Fruit fly (Drosophila melanogaster) whole organism, embryonic: Measurements from ENCODE around the gene CG2816.
A peak's percentile ranks its signal among the peaks of the same experiment; 100 is the strongest.

Experiments
- Bteb2 ChIP-seq: fragments of 200-800 bp; sonication (Bioruptor generic); optimal IDR thresholded peaks from 2 replicates; lab custom pipeline; 2016; ENCODE audit warnings: missing biosample characterization, missing genetic modification characterization
- CG11398 ChIP-seq: fragments of 200-800 bp; sonication (Bioruptor generic); optimal IDR thresholded peaks from 2 replicates; lab custom pipeline; 2016; ENCODE audit warnings: missing biosample characterization, missing genetic modification characterization
- CG11560 ChIP-seq: fragments of 200-800 bp; sonication (Bioruptor generic); IDR thresholded peaks from 3 replicates; pipeline ENCODE4 v1.3.6; 2022; ENCODE audit warnings: missing biosample characterization, missing genetic modification characterization
- CG12942 ChIP-seq: fragments of 200-800 bp; sonication (Bioruptor generic); optimal IDR thresholded peaks from 3 replicates; lab custom pipeline; 2016; ENCODE audit warnings: missing biosample characterization, missing genetic modification characterization
- CG13123 ChIP-seq: fragments of 200-800 bp; sonication (Bioruptor generic); optimal IDR thresholded peaks from 2 replicates; lab custom pipeline; 2016; ENCODE audit warnings: missing biosample characterization, missing genetic modification characterization
- CG13287 ChIP-seq: fragments of 200-800 bp; sonication (Bioruptor generic); IDR thresholded peaks from 2 replicates; pipeline ENCODE4 v1.3.6; 2022; ENCODE audit warnings: missing biosample characterization, missing genetic modification characterization; ENCODE audit not compliant: partially characterized antibody
- CG15011 ChIP-seq: fragments of 200-800 bp; sonication (Bioruptor generic); optimal IDR thresholded peaks from 3 replicates; lab custom pipeline; 2018; ENCODE audit warnings: missing biosample characterization, mild to moderate bottlenecking, missing genetic modification characterization
- CG17829 ChIP-seq: fragments of 200-800 bp; optimal IDR thresholded peaks from 2 replicates; lab custom pipeline; 2019; ENCODE audit warnings: missing biosample characterization, mild to moderate bottlenecking, missing genetic modification characterization, moderate library complexity
- CG2199 ChIP-seq: fragments of 200-800 bp; sonication (Bioruptor generic); IDR thresholded peaks from 3 replicates; pipeline ENCODE4 v1.3.6; 2022; ENCODE audit warnings: missing biosample characterization, missing genetic modification characterization
- CG3838 ChIP-seq: fragments of 200-800 bp; sonication (Bioruptor generic); optimal IDR thresholded peaks from 3 replicates; lab custom pipeline; 2016; ENCODE audit warnings: missing biosample characterization, missing genetic modification characterization
- CG43689 ChIP-seq: fragments of 200-800 bp; sonication (Bioruptor generic); IDR thresholded peaks from 2 replicates; pipeline ENCODE4 v1.3.6; 2022; ENCODE audit warnings: missing biosample characterization, missing genetic modification characterization
- CG4617 ChIP-seq: fragments of 200-800 bp; sonication (Bioruptor generic); optimal IDR thresholded peaks from 3 replicates; lab custom pipeline; 2016; ENCODE audit warnings: missing biosample characterization, missing genetic modification characterization, borderline replicate concordance
- CG5180 ChIP-seq: fragments of 200-800 bp; sonication (Bioruptor generic); optimal IDR thresholded peaks from 3 replicates; lab custom pipeline; 2017; ENCODE audit warnings: missing biosample characterization, missing genetic modification characterization, mild to moderate bottlenecking, moderate library complexity, missing genetic modification reagents
- CG9932 ChIP-seq: fragments of 200-800 bp; sonication (Bioruptor generic); IDR thresholded peaks from 2 replicates; pipeline ENCODE4 v1.3.6; 2022; ENCODE audit warnings: missing biosample characterization, missing genetic modification characterization
- Dip2 ChIP-seq: fragments of 200-800 bp; sonication (Bioruptor generic); IDR thresholded peaks from 2 replicates; pipeline ENCODE4 v1.3.6; 2022; ENCODE audit warnings: missing biosample characterization, missing genetic modification characterization
- Doc2 ChIP-seq: fragments of 200-800 bp; sonication (Bioruptor generic); IDR thresholded peaks from 2 replicates; pipeline ENCODE4 v1.3.6; 2022; ENCODE audit warnings: missing biosample characterization, missing genetic modification characterization
- Elba2 ChIP-seq: fragments of 200-800 bp; sonication (Bioruptor generic); optimal IDR thresholded peaks from 3 replicates; lab custom pipeline; 2016; ENCODE audit warnings: missing biosample characterization, missing genetic modification characterization
- Fer2 ChIP-seq: fragments of 200-800 bp; sonication (Bioruptor generic); optimal IDR thresholded peaks from 2 replicates; lab custom pipeline; 2018; ENCODE audit warnings: missing biosample characterization, mild to moderate bottlenecking, missing genetic modification characterization, moderate library complexity
- H15 ChIP-seq: fragments of 200-800 bp; sonication (Bioruptor generic); IDR thresholded peaks from 3 replicates; pipeline ENCODE4 v1.3.6; 2022; ENCODE audit warnings: missing biosample characterization, missing genetic modification characterization
- HLH3B ChIP-seq: fragments of 200-800 bp; sonication (Bioruptor generic); IDR thresholded peaks from 2 replicates; pipeline ENCODE4 v1.3.6; 2022; ENCODE audit warnings: missing biosample characterization, missing genetic modification characterization
- MTF-1 ChIP-seq: fragments of 200-800 bp; sonication (Bioruptor generic); optimal IDR thresholded peaks from 2 replicates; lab custom pipeline; 2018; ENCODE audit warnings: missing biosample characterization, mild to moderate bottlenecking, missing genetic modification characterization, borderline replicate concordance
- Max ChIP-seq: fragments of 200-800 bp; sonication (Bioruptor generic); optimal IDR thresholded peaks from 2 replicates; lab custom pipeline; 2016; ENCODE audit warnings: missing biosample characterization, mild to moderate bottlenecking, missing genetic modification characterization
- Mes4 ChIP-seq: fragments of 200-800 bp; sonication (Bioruptor generic); optimal IDR thresholded peaks from 2 replicates; lab custom pipeline; 2016; ENCODE audit warnings: missing biosample characterization, missing genetic modification characterization
- NC2α ChIP-seq: fragments of 200-800 bp; sonication (Bioruptor generic); optimal IDR thresholded peaks from 2 replicates; lab custom pipeline; 2016; ENCODE audit warnings: missing biosample characterization, missing genetic modification characterization
- NC2β ChIP-seq: fragments of 200-800 bp; sonication (Bioruptor generic); optimal IDR thresholded peaks from 2 replicates; lab custom pipeline; 2016; ENCODE audit warnings: missing biosample characterization, missing genetic modification characterization
- Trl ChIP-seq, 3 experiments: fragments of >200 bp in 2 of 3; fragments of 200-800 bp in 1 of 3; sonication (Bioruptor generic) in 1 of 3; optimal IDR thresholded peaks; 2 replicates in 1 of 3; 3 replicates in 2 of 3; lab custom pipeline; 2016 to 2017; ENCODE audit warnings: missing biosample characterization in 1 of 3, missing genetic modification characterization in 1 of 3
- Xrp1 ChIP-seq: fragments of 200-800 bp; sonication (Bioruptor generic); IDR thresholded peaks from 2 replicates; pipeline ENCODE4 v1.3.6; 2022; ENCODE audit warnings: missing biosample characterization, missing genetic modification characterization
- YL-1 ChIP-seq: fragments of 200-800 bp; sonication (Bioruptor generic); optimal IDR thresholded peaks from 3 replicates; lab custom pipeline; 2017; ENCODE audit warnings: missing biosample characterization, mild to moderate bottlenecking, missing genetic modification characterization
- bigmax ChIP-seq: fragments of 200-800 bp; sonication (Bioruptor generic); optimal IDR thresholded peaks from 2 replicates; lab custom pipeline; 2018; ENCODE audit warnings: missing biosample characterization, mild to moderate bottlenecking, missing genetic modification characterization
- bowl ChIP-seq: fragments of 200-800 bp; sonication (Bioruptor generic); IDR thresholded peaks from 2 replicates; pipeline ENCODE4 v1.3.6; 2022; ENCODE audit warnings: missing biosample characterization, missing genetic modification characterization
- br ChIP-seq: fragments of >200 bp; optimal IDR thresholded peaks from 2 replicates; lab custom pipeline; 2017
- bsh ChIP-seq, 2 experiments: fragments of 200-800 bp; sonication (Bioruptor generic); optimal IDR thresholded peaks; 2 replicates each; lab custom pipeline; 2017 to 2018; ENCODE audit warnings: mild to moderate bottlenecking in 2 of 2, missing biosample characterization in 2 of 2, missing genetic modification characterization in 2 of 2, moderate library complexity in 1 of 2
- btn ChIP-seq: fragments of 200-800 bp; sonication (Bioruptor generic); optimal IDR thresholded peaks from 2 replicates; lab custom pipeline; 2016; ENCODE audit warnings: missing biosample characterization, missing genetic modification characterization
- eve ChIP-seq, 2 experiments: fragments of >200 bp; optimal IDR thresholded peaks; 2 replicates each; lab custom pipeline; 2017; ENCODE audit warnings: missing biosample characterization in 2 of 2, missing genetic modification characterization in 2 of 2
- gfzf ChIP-seq: fragments of 200-800 bp; sonication (Bioruptor generic); optimal IDR thresholded peaks from 2 replicates; lab custom pipeline; 2016; ENCODE audit warnings: missing biosample characterization, mild to moderate bottlenecking, missing genetic modification characterization, moderate library complexity
- grn ChIP-seq: fragments of 200-800 bp; sonication (Bioruptor generic); optimal IDR thresholded peaks from 3 replicates; lab custom pipeline; 2017; ENCODE audit warnings: missing biosample characterization, missing genetic modification characterization
- gsb ChIP-seq: fragments of 200-800 bp; sonication (Bioruptor generic); IDR thresholded peaks from 2 replicates; pipeline ENCODE4 v1.3.6; 2022; ENCODE audit warnings: missing biosample characterization, missing genetic modification characterization
- her ChIP-seq: fragments of 200-800 bp; sonication (Bioruptor generic); optimal IDR thresholded peaks from 2 replicates; lab custom pipeline; 2016; ENCODE audit warnings: missing biosample characterization, missing genetic modification characterization
- klu ChIP-seq: fragments of 200-800 bp; sonication (Bioruptor generic); IDR thresholded peaks from 2 replicates; pipeline ENCODE4 v1.3.6; 2022; ENCODE audit warnings: missing biosample characterization, missing genetic modification characterization
- knrl ChIP-seq: fragments of 200-800 bp; sonication (Bioruptor generic); IDR thresholded peaks from 3 replicates; pipeline ENCODE4 v1.3.6; 2022; ENCODE audit warnings: missing biosample characterization, missing genetic modification characterization; ENCODE audit not compliant: partially characterized antibody
- lbe ChIP-seq: fragments of 200-800 bp; sonication (Bioruptor generic); optimal IDR thresholded peaks from 2 replicates; lab custom pipeline; 2016; ENCODE audit warnings: missing biosample characterization, mild to moderate bottlenecking, missing genetic modification characterization
- maf-S ChIP-seq: fragments of 200-800 bp; sonication (Bioruptor generic); optimal IDR thresholded peaks from 2 replicates; lab custom pipeline; 2016; ENCODE audit warnings: missing biosample characterization, missing genetic modification characterization
- mld ChIP-seq: fragments of 200-800 bp; sonication (Bioruptor generic); IDR thresholded peaks from 3 replicates; pipeline ENCODE4 v1.3.6; 2022; ENCODE audit warnings: missing biosample characterization, missing genetic modification characterization; ENCODE audit not compliant: partially characterized antibody
- p53 ChIP-seq: fragments of 200-800 bp; sonication (Bioruptor generic); optimal IDR thresholded peaks from 2 replicates; lab custom pipeline; 2016; ENCODE audit warnings: missing biosample characterization, missing genetic modification characterization
- pzg ChIP-seq: fragments of 200-800 bp; sonication (Bioruptor generic); optimal IDR thresholded peaks from 3 replicates; lab custom pipeline; 2018; ENCODE audit warnings: missing biosample characterization, mild to moderate bottlenecking, missing genetic modification characterization, moderate library complexity
- tap ChIP-seq: fragments of 200-800 bp; optimal IDR thresholded peaks from 3 replicates; lab custom pipeline; 2019; ENCODE audit warnings: missing biosample characterization, mild to moderate bottlenecking, missing genetic modification characterization, moderate library complexity
- tin ChIP-seq: fragments of 200-800 bp; sonication (Bioruptor generic); optimal IDR thresholded peaks from 3 replicates; lab custom pipeline; 2016; ENCODE audit warnings: missing biosample characterization, missing genetic modification characterization
- trh ChIP-seq: fragments of 200-800 bp; sonication (Bioruptor generic); optimal IDR thresholded peaks from 2 replicates; lab custom pipeline; 2016; ENCODE audit warnings: missing biosample characterization, missing genetic modification characterization
- vvl ChIP-seq: fragments of 200-800 bp; sonication (Bioruptor generic); IDR thresholded peaks from 2 replicates; pipeline ENCODE4 v1.3.6; 2022; ENCODE audit warnings: missing biosample characterization, missing genetic modification characterization

Gene CG2816

dm6 chr2L:3657349-3658142 lies 45.9 kb upstream of the CG2816 start (continued):
- TF ChIP-seq Trl (optimal IDR thresholded peaks at IDR 0.05; lab: Kevin White, UChicago) (peak; percentile 48 to 60), Trl (GFP tag; optimal IDR thresholded peaks at IDR 0.05; lab: Kevin White, UChicago) (peak; percentile 74), MTF-1 (GFP tag; lab: Kevin White, UChicago) (peak; percentile 26), klu (GFP tag; lab: Robert Waterston, UW) (no peak), bowl (GFP tag; lab: Robert Waterston, UW) (no peak), NC2α (GFP tag; lab: Kevin White, UChicago) (peak; percentile 33), CG4617 (GFP tag; lab: Kevin White, UChicago) (peak; percentile 30), Elba2 (GFP tag; lab: Kevin White, UChicago) (peak; percentile 34), bigmax (GFP tag; lab: Kevin White, UChicago) (no peak), CG13123 (GFP tag; lab: Kevin White, UChicago) (no peak), CG11560 (tag; lab: Robert Waterston, UW) (no peak), gsb (GFP tag; lab: Robert Waterston, UW) (no peak), CG13287 (GFP tag; lab: Robert Waterston, UW) (peak; percentile 51), maf-S (no peak), CG2199 (GFP tag; lab: Robert Waterston, UW) (peak; percentile 73; the same call in 1 of the 3 replicates), CG17829 (tag; lab: Kevin White, UChicago) (peak; percentile 81), HLH3B (GFP tag; lab: Robert Waterston, UW) (peak; percentile 15; the same call in 1 of the 2 replicates), p53 (GFP tag; lab: Kevin White, UChicago) (peak; percentile 51), Dip2 (GFP tag; lab: Robert Waterston, UW) (peak; percentile 36; the same call in 1 of the 2 replicates), Mes4 (GFP tag; lab: Kevin White, UChicago) (peak; percentile 50), her (peak; percentile 57), Xrp1 (GFP tag; lab: Robert Waterston, UW) (no peak; the same call in 1 of the 2 replicates), gfzf (GFP tag; lab: Kevin White, UChicago) (peak; percentile 30), CG3838 (peak; percentile 15), CG9932 (GFP tag; lab: Robert Waterston, UW) (peak; percentile 63; the same call in 1 of the 2 replicates), NC2β (GFP tag; lab: Kevin White, UChicago) (peak; percentile 45), Doc2 (GFP tag; lab: Robert Waterston, UW) (no peak), bsh (GFP tag; optimal IDR thresholded peaks at IDR 0.05; lab: Kevin White, UChicago) (peak in 1 of 2 experiments; percentile 39), grn (GFP tag; lab: Kevin White, UChicago) (peak; percentile 1), CG11398 (GFP tag; lab: Kevin White, UChicago) (no peak), Fer2 (tag; lab: Kevin White, UChicago) (no peak), CG12942 (GFP tag; lab: Kevin White, UChicago) (peak; percentile 31), tap (tag; lab: Kevin White, UChicago) (peak; percentile 10), Max (peak; percentile 37), knrl (GFP tag; lab: Robert Waterston, UW) (peak; percentile 80), pzg (GFP tag; lab: Kevin White, UChicago) (peak; percentile 31), br (no peak), mld (GFP tag; lab: Robert Waterston, UW) (no peak), eve (GFP tag; optimal IDR thresholded peaks at IDR 0.05; lab: Kevin White, UChicago) (no peak), Bteb2 (GFP tag; lab: Kevin White, UChicago) (peak; percentile 33), lbe (peak; percentile 34), trh (GFP tag; lab: Kevin White, UChicago) (no peak), tin (GFP tag; lab: Kevin White, UChicago) (peak; percentile 55), CG43689 (no peak), YL-1 (GFP tag; lab: Kevin White, UChicago) (no peak), vvl (GFP tag; lab: Robert Waterston, UW) (peak; percentile 68), CG5180 (GFP tag; lab: Kevin White, UChicago) (no peak), H15 (peak; percentile 35; the same call in 1 of the 3 replicates), btn (GFP tag; lab: Kevin White, UChicago) (no peak), CG15011 (GFP tag; lab: Kevin White, UChicago) (no peak)
